Worm (Caenorhabditis elegans): ENCODE measurements around the gene C34F6.7.

DNA sequence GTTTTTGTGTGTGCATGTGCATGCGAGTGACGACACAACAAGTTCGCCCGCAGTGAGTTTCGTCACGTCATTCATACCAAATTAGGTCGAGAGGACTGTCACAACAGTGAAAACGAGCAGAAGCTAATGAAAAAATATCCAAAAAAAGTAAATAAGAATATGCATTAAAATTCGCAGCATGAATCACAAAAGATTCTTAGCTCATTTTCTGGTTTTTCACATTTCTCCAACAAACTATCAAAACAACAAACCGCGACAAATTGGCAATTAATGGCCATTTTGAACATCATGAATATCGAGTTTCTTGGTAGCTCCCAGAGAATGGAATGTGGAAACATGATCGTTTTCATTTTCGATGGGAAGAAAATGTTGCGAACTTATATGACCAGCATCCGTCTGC lies 28.3 kb upstream of the C34F6.7 start:
- no peak for TF ChIP-seq fkh-10 (GFP tag; optimal IDR thresholded peaks at IDR 0.05)
- TF ChIP-seq zag-1 (tag; optimal IDR thresholded peaks at IDR 0.05), result no peak
- no peak for TF ChIP-seq unc-130 (GFP tag; optimal IDR thresholded peaks at IDR 0.05)
- TF ChIP-seq ceh-20 (GFP tag; IDR thresholded peaks at IDR 0.05), result no peak
- no peak for TF ChIP-seq fos-1 (tag; optimal IDR thresholded peaks at IDR 0.05)
- no peak for TF ChIP-seq lin-15B (tag; optimal IDR thresholded peaks at IDR 0.05)
- TF ChIP-seq dpl-1 (GFP tag; optimal IDR thresholded peaks at IDR 0.05), result no peak
- no peak for TF ChIP-seq F49E8.2 (tag; optimal IDR thresholded peaks at IDR 0.05; ENCODE audit: borderline replicate concordance)
- TF ChIP-seq madf-5 (GFP tag; IDR thresholded peaks at IDR 0.05), result no peak
- no peak for TF ChIP-seq R02D3.7 (tag; optimal IDR thresholded peaks at IDR 0.05)
- TF ChIP-seq unc-39 (tag; optimal IDR thresholded peaks at IDR 0.05), result no peak
- no peak for TF ChIP-seq nhr-76 (tag; optimal IDR thresholded peaks at IDR 0.05)
- no peak for TF ChIP-seq ceh-44 (GFP tag; IDR thresholded peaks at IDR 0.05)
- TF ChIP-seq snpc-4 (tag; optimal IDR thresholded peaks at IDR 0.05), result no peak

Measured in whole organism, L4 larva.